In the genomic region with DNA sequence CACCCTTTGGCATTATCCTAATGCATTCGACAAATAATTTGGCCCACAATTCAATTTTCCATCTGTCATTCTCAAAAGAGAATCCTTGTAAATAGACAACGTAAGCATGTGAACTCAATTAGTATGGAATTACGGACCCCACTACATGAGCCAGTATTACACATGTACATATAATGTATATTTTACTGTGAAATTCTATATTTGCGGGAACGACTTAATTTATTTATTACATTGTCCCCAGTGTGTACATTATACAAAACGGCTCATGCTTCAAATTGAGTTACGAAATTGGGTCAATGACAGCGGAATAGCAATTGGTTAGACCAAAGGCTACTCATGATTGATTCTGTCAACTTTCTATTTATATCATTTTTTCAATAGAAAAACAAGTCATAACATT, we compare ENCODE assay signal across 7 worm cellular contexts.
TF ChIP-seq lines count a peak whose summit lies in the region.

No protein-coding gene starts in this region.

TF ChIP-seq in whole organism, L1 larva, 84 proteins besides CTCF, POLR2A, EP300 and RAD21 (continues in another document):
- TF ChIP-seq F16B12.6 (tag; optimal IDR thresholded peaks at IDR 0.05; lab: Kevin White, UChicago) (no peak), nhr-71 (tag; optimal IDR thresholded peaks at IDR 0.05; lab: Kevin White, UChicago) (peak; percentile 37), fkh-10 (GFP tag; optimal IDR thresholded peaks at IDR 0.05; lab: Kevin White, UChicago) (no peak), nhr-19 (GFP tag; conservative IDR thresholded peaks at IDR 0.05; lab: Robert Waterston, UW) (no peak), ets-5 (GFP tag; IDR thresholded peaks at IDR 0.05; lab: Robert Waterston, UW) (no peak), nhr-76 (tag; optimal IDR thresholded peaks at IDR 0.05; lab: Kevin White, UChicago) (no peak), lin-13 (GFP tag; optimal IDR thresholded peaks at IDR 0.05; lab: Kevin White, UChicago) (no peak), lin-14 (GFP tag; optimal IDR thresholded peaks at IDR 0.05; lab: Kevin White, UChicago) (peak; percentile 60), fos-1 (tag; optimal IDR thresholded peaks at IDR 0.05; lab: Kevin White, UChicago) (no peak), unc-130 (tag; optimal IDR thresholded peaks at IDR 0.05; lab: Kevin White, UChicago) (no peak), ceh-88 (GFP tag; IDR thresholded peaks at IDR 0.05; lab: Robert Waterston, UW) (no peak), tbx-2 (tag; optimal IDR thresholded peaks at IDR 0.05; lab: Kevin White, UChicago) (no peak), lir-3 (tag; optimal IDR thresholded peaks at IDR 0.05; lab: Kevin White, UChicago; ENCODE audit: poor library complexity) (peak; percentile 1)

TF ChIP-seq in whole organism, L2 larva, 48 proteins besides CTCF, POLR2A, EP300 and RAD21:
- TF ChIP-seq sma-9 (GFP tag; optimal IDR thresholded peaks at IDR 0.05; lab: Kevin White, UChicago) (peak; percentile 29), sma-9 (tag; optimal IDR thresholded peaks at IDR 0.05; lab: Kevin White, UChicago) (no peak), nhr-6 (tag; optimal IDR thresholded peaks at IDR 0.05; lab: Kevin White, UChicago) (no peak), lin-13 (GFP tag; optimal IDR thresholded peaks at IDR 0.05; lab: Kevin White, UChicago) (no peak), snpc-4 (tag; optimal IDR thresholded peaks at IDR 0.05; lab: Kevin White, UChicago) (no peak)

TF ChIP-seq in whole organism, L3 larva, 47 proteins besides CTCF, POLR2A, EP300 and RAD21 (continues in another document):
- TF ChIP-seq skn-1 (tag; optimal IDR thresholded peaks at IDR 0.05; lab: Kevin White, UChicago) (no peak), unc-62 (GFP tag; optimal IDR thresholded peaks at IDR 0.05; lab: Kevin White, UChicago) (no peak), eor-1 (tag; optimal IDR thresholded peaks at IDR 0.05; lab: Kevin White, UChicago) (no peak), pha-4 (tag; optimal IDR thresholded peaks at IDR 0.05; lab: Kevin White, UChicago) (peak; percentile 18), nhr-28 (tag; optimal IDR thresholded peaks at IDR 0.05; lab: Kevin White, UChicago) (no peak), ceh-28 (tag; optimal IDR thresholded peaks at IDR 0.05; lab: Kevin White, UChicago) (no peak), snpc-4 (tag; optimal IDR thresholded peaks at IDR 0.05; lab: Kevin White, UChicago) (no peak), tbx-2 (tag; optimal IDR thresholded peaks at IDR 0.05; lab: Kevin White, UChicago) (no peak), elt-2 (tag; optimal IDR thresholded peaks at IDR 0.05; lab: Kevin White, UChicago) (peak; percentile 17), nhr-76 (tag; optimal IDR thresholded peaks at IDR 0.05; lab: Kevin White, UChicago) (no peak), elt-1 (tag; optimal IDR thresholded peaks at IDR 0.05; lab: Kevin White, UChicago) (no peak), nhr-25 (tag; optimal IDR thresholded peaks at IDR 0.05; lab: Kevin White, UChicago) (no peak), lin-15B (tag; optimal IDR thresholded peaks at IDR 0.05; lab: Kevin White, UChicago) (no peak), aly-2 (tag; optimal IDR thresholded peaks at IDR 0.05; lab: Kevin White, UChicago) (no peak), egl-5 (tag; optimal IDR thresholded peaks at IDR 0.05; lab: Kevin White, UChicago) (no peak)

TF ChIP-seq in whole organism, L4 larva, 104 proteins besides CTCF, POLR2A, EP300 and RAD21:
- TF ChIP-seq zfp-3 (GFP tag; conservative IDR thresholded peaks at IDR 0.05; lab: Robert Waterston, UW) (0 out of 2 replicates have a peak, but pooled peaks have one; percentile 60), gei-8 (GFP tag; optimal IDR thresholded peaks at IDR 0.05; lab: Kevin White, UChicago) (no peak), egl-43 (GFP tag; IDR thresholded peaks at IDR 0.05; lab: Robert Waterston, UW) (no peak), dve-1 (tag; optimal IDR thresholded peaks at IDR 0.05; lab: Kevin White, UChicago; ENCODE audit: insufficient read depth) (peak; percentile 14), unc-62 (GFP tag; optimal IDR thresholded peaks at IDR 0.05 in 1 of 2; lab: Kevin White, UChicago) (peak in 1 of 2 experiments; percentile 67), unc-62 (tag; optimal IDR thresholded peaks at IDR 0.05; lab: Kevin White, UChicago) (no peak), nhr-48 (tag; optimal IDR thresholded peaks at IDR 0.05; lab: Kevin White, UChicago) (peak; percentile 15)

TF ChIP-seq in whole organism, late embryonic, 69 proteins besides CTCF, POLR2A, EP300 and RAD21:
- TF ChIP-seq ceh-31 (tag; optimal IDR thresholded peaks at IDR 0.05; lab: Kevin White, UChicago) (peak; percentile 56), unc-42 (tag; optimal IDR thresholded peaks at IDR 0.05; lab: Kevin White, UChicago) (peak; percentile 96), ref-2 (tag; optimal IDR thresholded peaks at IDR 0.05; lab: Kevin White, UChicago) (no peak)

TF ChIP-seq in whole organism, mixed stage, embryonic, 35 proteins besides CTCF, POLR2A, EP300 and RAD21:
- TF ChIP-seq sptf-1 (tag; optimal IDR thresholded peaks at IDR 0.05; lab: Kevin White, UChicago), result no peak
- peak; percentile 99 for TF ChIP-seq ces-1 (GFP tag; optimal IDR thresholded peaks at IDR 0.05; lab: Kevin White, UChicago)

TF ChIP-seq in whole organism, young adult, 124 proteins besides CTCF, POLR2A, EP300 and RAD21:
- no peak for TF ChIP-seq T26A5.8 (tag; optimal IDR thresholded peaks at IDR 0.05; lab: Kevin White, UChicago)
- TF ChIP-seq cebp-1 (GFP tag; IDR thresholded peaks at IDR 0.05; lab: Robert Waterston, UW), result no peak
- peak; percentile 60 for TF ChIP-seq cebp-1 (tag; optimal IDR thresholded peaks at IDR 0.05; lab: Kevin White, UChicago)
